Fruit fly (Drosophila melanogaster) whole organism, embryonic: ENCODE results near the gene CG14439.
A peak's percentile ranks its signal among the peaks of the same experiment; 100 is the strongest.

ENCODE experiments used
- Abd-B ChIP-seq: fragments of 200-800 bp; sonication (Bioruptor generic); optimal IDR thresholded peaks from 2 replicates; lab custom pipeline; 2018; ENCODE audit warnings: missing biosample characterization, mild to moderate bottlenecking, missing genetic modification characterization, moderate library complexity
- Antp ChIP-seq: fragments of 200-800 bp; sonication (Bioruptor generic); optimal IDR thresholded peaks from 3 replicates; lab custom pipeline; 2016; ENCODE audit warnings: missing biosample characterization, missing genetic modification characterization
- C15 ChIP-seq: fragments of 200-800 bp; sonication (Bioruptor generic); IDR thresholded peaks from 3 replicates; pipeline ENCODE4 v1.3.6; 2022; ENCODE audit warnings: missing biosample characterization, missing genetic modification characterization
- CG11085 ChIP-seq: fragments of 200-800 bp; sonication (Bioruptor generic); IDR thresholded peaks from 2 replicates; pipeline ENCODE4 v1.3.6; 2022; ENCODE audit warnings: missing biosample characterization, missing genetic modification characterization
- CG12236 ChIP-seq: fragments of 200-800 bp; sonication (Bioruptor generic); optimal IDR thresholded peaks from 2 replicates; lab custom pipeline; 2016; ENCODE audit warnings: missing biosample characterization, missing genetic modification characterization
- CG14441 ChIP-seq: fragments of 200-800 bp; sonication (Bioruptor generic); IDR thresholded peaks from 2 replicates; pipeline ENCODE4 v1.3.6; 2022; ENCODE audit warnings: missing biosample characterization, missing genetic modification characterization
- CG14860 ChIP-seq: fragments of 200-800 bp; sonication (Bioruptor generic); IDR thresholded peaks from 3 replicates; pipeline ENCODE4 v1.3.6; 2022; ENCODE audit warnings: missing biosample characterization, missing genetic modification characterization; ENCODE audit not compliant: partially characterized antibody
- CG1603 ChIP-seq: fragments of 200-800 bp; sonication (Bioruptor generic); optimal IDR thresholded peaks from 2 replicates; lab custom pipeline; 2019; ENCODE audit warnings: missing biosample characterization, mild to moderate bottlenecking, missing genetic modification characterization, moderate library complexity
- CG17186 ChIP-seq: fragments of 200-800 bp; sonication (Bioruptor generic); optimal IDR thresholded peaks from 3 replicates; lab custom pipeline; 2017; ENCODE audit warnings: missing biosample characterization, missing genetic modification reagents, missing genetic modification characterization
- CG18599 ChIP-seq: fragments of 200-800 bp; sonication (Bioruptor generic); optimal IDR thresholded peaks from 3 replicates; lab custom pipeline; 2017; ENCODE audit warnings: missing biosample characterization, missing genetic modification characterization, mild to moderate bottlenecking, moderate library complexity, missing genetic modification reagents
- CG31388 ChIP-seq: fragments of 200-800 bp; sonication (Bioruptor generic); optimal IDR thresholded peaks from 2 replicates; lab custom pipeline; 2016; ENCODE audit warnings: missing biosample characterization, missing genetic modification characterization
- CG33213 ChIP-seq: fragments of 200-800 bp; sonication (Bioruptor generic); optimal IDR thresholded peaks from 3 replicates; lab custom pipeline; 2016; ENCODE audit warnings: missing biosample characterization, missing genetic modification characterization
- CG34422 ChIP-seq: fragments of 200-800 bp; sonication (Bioruptor generic); IDR thresholded peaks from 3 replicates; pipeline ENCODE4 v1.3.6; 2022; ENCODE audit warnings: missing biosample characterization, missing genetic modification characterization
- CG6254 ChIP-seq: fragments of 200-800 bp; sonication (Bioruptor generic); optimal IDR thresholded peaks from 3 replicates; lab custom pipeline; 2017; ENCODE audit warnings: mild to moderate bottlenecking, missing biosample characterization, missing genetic modification reagents, missing genetic modification characterization
- CG6813 ChIP-seq: fragments of 200-800 bp; sonication (Bioruptor generic); optimal IDR thresholded peaks from 2 replicates; lab custom pipeline; 2017; ENCODE audit warnings: missing biosample characterization, missing genetic modification characterization, mild to moderate bottlenecking, moderate library complexity, missing genetic modification reagents
- CG7786 ChIP-seq: fragments of 200-800 bp; sonication (Bioruptor generic); optimal IDR thresholded peaks from 2 replicates; lab custom pipeline; 2016; ENCODE audit warnings: missing biosample characterization, missing genetic modification characterization
- Dad ChIP-seq: fragments of 200-800 bp; sonication (Bioruptor generic); optimal IDR thresholded peaks from 3 replicates; lab custom pipeline; 2016; ENCODE audit warnings: missing biosample characterization, missing genetic modification characterization
- Dfd ChIP-seq, 2 experiments: fragments of >200 bp; optimal IDR thresholded peaks; 2 replicates each; lab custom pipeline; 2017; ENCODE audit warnings: missing biosample characterization in 2 of 2, missing genetic modification characterization in 2 of 2
- Dll ChIP-seq: fragments of 200-800 bp; sonication (Bioruptor generic); IDR thresholded peaks from 4 replicates; pipeline ENCODE4 v1.3.6; 2022; ENCODE audit warnings: missing biosample characterization, missing genetic modification characterization; ENCODE audit not compliant: partially characterized antibody
- Doc3 ChIP-seq: fragments of 200-800 bp; sonication (Bioruptor generic); IDR thresholded peaks from 3 replicates; pipeline ENCODE4 v1.3.6; 2022; ENCODE audit warnings: missing biosample characterization, missing genetic modification characterization; ENCODE audit not compliant: partially characterized antibody
- Eip74EF ChIP-seq, 2 experiments: fragments of 200-800 bp in 1 of 2; fragments of >200 bp in 1 of 2; sonication (Bioruptor generic) in 1 of 2; optimal IDR thresholded peaks; 2 replicates each; lab custom pipeline; 2017 to 2019; ENCODE audit warnings: missing biosample characterization in 2 of 2, missing genetic modification characterization in 2 of 2, mild to moderate bottlenecking in 1 of 2, moderate library complexity in 1 of 2
- Fer3 ChIP-seq: fragments of 200-800 bp; sonication (Bioruptor generic); optimal IDR thresholded peaks from 2 replicates; lab custom pipeline; 2018; ENCODE audit warnings: missing biosample characterization, mild to moderate bottlenecking, missing genetic modification characterization, moderate library complexity
- HHEX ChIP-seq: fragments of 200-800 bp; sonication (Bioruptor generic); optimal IDR thresholded peaks from 3 replicates; lab custom pipeline; 2017; ENCODE audit warnings: missing biosample characterization, mild to moderate bottlenecking, missing genetic modification characterization, missing genetic modification reagents
- Lpt ChIP-seq: fragments of >200 bp; optimal IDR thresholded peaks from 2 replicates; lab custom pipeline; 2018; ENCODE audit warnings: missing biosample characterization, missing genetic modification characterization
- MESR4 ChIP-seq: fragments of 200-800 bp; sonication (Bioruptor generic); optimal IDR thresholded peaks from 2 replicates; lab custom pipeline; 2018; ENCODE audit warnings: missing biosample characterization, mild to moderate bottlenecking, missing genetic modification characterization, moderate library complexity
- Mad ChIP-seq: fragments of 200-800 bp; sonication (Bioruptor generic); optimal IDR thresholded peaks from 2 replicates; lab custom pipeline; 2016; ENCODE audit warnings: missing biosample characterization, missing genetic modification characterization
- Mes4 ChIP-seq: fragments of 200-800 bp; sonication (Bioruptor generic); optimal IDR thresholded peaks from 2 replicates; lab custom pipeline; 2016; ENCODE audit warnings: missing biosample characterization, missing genetic modification characterization
- Oaz ChIP-seq: fragments of 200-800 bp; sonication (Bioruptor generic); IDR thresholded peaks from 2 replicates; pipeline ENCODE4 v1.3.6; 2022; ENCODE audit warnings: missing biosample characterization, missing genetic modification characterization
- Scr ChIP-seq: fragments of 200-800 bp; sonication (Bioruptor generic); IDR thresholded peaks from 2 replicates; pipeline ENCODE4 v1.3.6; 2022; ENCODE audit warnings: missing biosample characterization, missing genetic modification characterization; ENCODE audit not compliant: partially characterized antibody
- Sry-δ ChIP-seq: fragments of 200-800 bp; sonication (Bioruptor generic); optimal IDR thresholded peaks from 2 replicates; lab custom pipeline; 2016; ENCODE audit warnings: missing biosample characterization, missing genetic modification characterization
- Ssrp ChIP-seq: fragments of 200-800 bp; sonication (Bioruptor generic); optimal IDR thresholded peaks from 2 replicates; lab custom pipeline; 2018; ENCODE audit warnings: missing biosample characterization, mild to moderate bottlenecking, missing genetic modification characterization, moderate library complexity
- Taf1 ChIP-seq: fragments of 200-800 bp; sonication (Bioruptor generic); IDR thresholded peaks from 2 replicates; pipeline ENCODE4 v1.3.6; 2022; ENCODE audit warnings: missing biosample characterization, missing genetic modification characterization
- bowl ChIP-seq: fragments of 200-800 bp; sonication (Bioruptor generic); IDR thresholded peaks from 2 replicates; pipeline ENCODE4 v1.3.6; 2022; ENCODE audit warnings: missing biosample characterization, missing genetic modification characterization
- cas ChIP-seq: fragments of 200-800 bp; sonication (Bioruptor generic); IDR thresholded peaks from 2 replicates; pipeline ENCODE4 v1.3.6; 2022; ENCODE audit warnings: missing biosample characterization, missing genetic modification characterization
- cato ChIP-seq: fragments of 200-800 bp; sonication (Bioruptor generic); optimal IDR thresholded peaks from 2 replicates; lab custom pipeline; 2016; ENCODE audit warnings: missing biosample characterization, missing genetic modification characterization, borderline replicate concordance
- ci ChIP-seq: fragments of 200-800 bp; sonication (Bioruptor generic); IDR thresholded peaks from 3 replicates; pipeline ENCODE4 v1.3.6; 2022; ENCODE audit warnings: missing biosample characterization, missing genetic modification characterization
- crp ChIP-seq, 2 experiments: fragments of 200-800 bp; sonication (Bioruptor generic); optimal IDR thresholded peaks; 2 replicates in 1 of 2; 3 replicates in 1 of 2; lab custom pipeline; 2017; ENCODE audit warnings: missing biosample characterization in 2 of 2, missing genetic modification characterization in 2 of 2, mild to moderate bottlenecking in 1 of 2, moderate library complexity in 1 of 2
- danr ChIP-seq: fragments of 200-800 bp; sonication (Bioruptor generic); IDR thresholded peaks from 2 replicates; pipeline ENCODE4 v1.3.6; 2022; ENCODE audit warnings: missing biosample characterization, missing genetic modification characterization
- dpn ChIP-seq, 2 experiments: fragments of 200-800 bp; sonication (Bioruptor generic); optimal IDR thresholded peaks; 3 replicates each; lab custom pipeline; 2016; ENCODE audit warnings: missing biosample characterization in 2 of 2, missing genetic modification characterization in 2 of 2
- exex ChIP-seq: fragments of 200-800 bp; sonication (Bioruptor generic); optimal IDR thresholded peaks from 4 replicates; lab custom pipeline; 2018; ENCODE audit warnings: missing biosample characterization, mild to moderate bottlenecking, missing genetic modification characterization, moderate library complexity
- fd3F ChIP-seq: fragments of 200-800 bp; sonication (Bioruptor generic); optimal IDR thresholded peaks from 2 replicates; lab custom pipeline; 2018; ENCODE audit warnings: missing biosample characterization, mild to moderate bottlenecking, missing genetic modification characterization, moderate library complexity
- lilli ChIP-seq: fragments of 200-800 bp; sonication (Bioruptor generic); optimal IDR thresholded peaks from 3 replicates; lab custom pipeline; 2016; ENCODE audit warnings: missing biosample characterization, missing genetic modification characterization
- luna ChIP-seq: fragments of 200-800 bp; sonication (Bioruptor generic); optimal IDR thresholded peaks from 2 replicates; lab custom pipeline; 2016; ENCODE audit warnings: missing biosample characterization, missing genetic modification characterization
- rib ChIP-seq: fragments of 200-800 bp; sonication (Bioruptor generic); IDR thresholded peaks from 2 replicates; pipeline ENCODE4 v1.3.6; 2022; ENCODE audit warnings: missing biosample characterization, missing genetic modification characterization
- sim ChIP-seq: fragments of 200-800 bp; sonication (Bioruptor generic); IDR thresholded peaks from 2 replicates; pipeline ENCODE4 v1.3.6; 2022; ENCODE audit warnings: missing biosample characterization, missing genetic modification characterization
- slou ChIP-seq: fragments of 200-800 bp; sonication (Bioruptor generic); optimal IDR thresholded peaks from 3 replicates; lab custom pipeline; 2016; ENCODE audit warnings: missing biosample characterization, missing genetic modification characterization
- toy ChIP-seq: fragments of 200-800 bp; sonication (Bioruptor generic); IDR thresholded peaks from 2 replicates; pipeline ENCODE4 v1.3.6; 2022; ENCODE audit warnings: missing biosample characterization, missing genetic modification characterization
- unpg ChIP-seq: fragments of 200-800 bp; sonication (Bioruptor generic); optimal IDR thresholded peaks from 3 replicates; lab custom pipeline; 2018; ENCODE audit warnings: missing biosample characterization, mild to moderate bottlenecking, missing genetic modification characterization, moderate library complexity
- zen ChIP-seq: fragments of 200-800 bp; sonication (Bioruptor generic); optimal IDR thresholded peaks from 3 replicates; lab custom pipeline; 2018; ENCODE audit warnings: missing biosample characterization, mild to moderate bottlenecking, missing genetic modification characterization, moderate library complexity
- zfh1 ChIP-seq: fragments of 200-800 bp; sonication (Bioruptor generic); IDR thresholded peaks from 3 replicates; pipeline ENCODE4 v1.3.6; 2022; ENCODE audit warnings: missing biosample characterization, missing genetic modification characterization

The CG14439 gene

dm6 chrX:6702028-6702433, 45.3 kb upstream of the CG14439 start (continued):
- TF ChIP-seq Ssrp (peak; percentile 72), CG6813 (GFP tag; lab: Kevin White, UChicago) (peak; percentile 44), zfh1 (peak; percentile 66; the same call in 2 of the 3 replicates), Abd-B (GFP tag; lab: Kevin White, UChicago) (peak; percentile 61), MESR4 (GFP tag; lab: Kevin White, UChicago) (no peak), HHEX (GFP tag; lab: Kevin White, UChicago) (peak; percentile 37), toy (no peak), CG34422 (peak; percentile 35; the same call in 1 of the 3 replicates), Sry-δ (no peak), lilli (GFP tag; lab: Kevin White, UChicago) (peak; percentile 5), Oaz (GFP tag; lab: Robert Waterston, UW) (no peak), cato (GFP tag; lab: Kevin White, UChicago) (no peak), CG12236 (GFP tag; lab: Kevin White, UChicago) (peak; percentile 44), Antp (peak; percentile 27), CG11085 (GFP tag; lab: Robert Waterston, UW) (no peak), slou (no peak), C15 (no peak), CG6254 (GFP tag; lab: Kevin White, UChicago) (peak; percentile 46), unpg (peak; percentile 72), Mad (GFP tag; lab: Kevin White, UChicago) (peak; percentile 33), Doc3 (GFP tag; lab: Robert Waterston, UW) (no peak), Mes4 (GFP tag; lab: Kevin White, UChicago) (peak; percentile 58), Dfd (GFP tag; optimal IDR thresholded peaks at IDR 0.05; lab: Kevin White, UChicago) (no peak), exex (tag; lab: Kevin White, UChicago) (no peak), danr (GFP tag; lab: Robert Waterston, UW) (peak; percentile 18; the same call in 1 of the 2 replicates), Lpt (no peak), dpn (GFP tag; optimal IDR thresholded peaks at IDR 0.05; lab: Kevin White, UChicago) (peak; percentile 56 to 63), Scr (GFP tag; lab: Robert Waterston, UW) (no peak), Taf1 (no peak), CG14441 (peak; percentile 84), bowl (peak; percentile 29; the same call in 1 of the 2 replicates), CG1603 (tag; lab: Kevin White, UChicago) (peak; percentile 64), Fer3 (tag; lab: Kevin White, UChicago) (peak; percentile 40), CG33213 (GFP tag; lab: Kevin White, UChicago) (no peak), Dad (GFP tag; lab: Kevin White, UChicago) (peak; percentile 41), CG18599 (peak; percentile 46), ci (GFP tag; lab: Robert Waterston, UW) (peak; percentile 52; the same call in 1 of the 3 replicates), rib (GFP tag; lab: Robert Waterston, UW) (no peak), luna (GFP tag; lab: Kevin White, UChicago) (no peak), CG7786 (peak; percentile 23), CG17186 (peak; percentile 5), Eip74EF (GFP tag; optimal IDR thresholded peaks at IDR 0.05; lab: Kevin White, UChicago) (peak in 1 of 2 experiments; percentile 64), fd3F (GFP tag; lab: Kevin White, UChicago) (no peak), sim (peak; percentile 10; the same call in 1 of the 2 replicates), Dll (GFP tag; lab: Robert Waterston, UW) (no peak), cas (GFP tag; lab: Robert Waterston, UW) (no peak), crp (GFP tag; optimal IDR thresholded peaks at IDR 0.05; lab: Kevin White, UChicago) (peak in 1 of 2 experiments; percentile 19), CG31388 (GFP tag; lab: Kevin White, UChicago) (no peak), CG14860 (GFP tag; lab: Robert Waterston, UW) (no peak), zen (tag; lab: Kevin White, UChicago) (peak; percentile 59)
